Worm (Caenorhabditis elegans): ENCODE data around the gene K11E4.1.

The K11E4.1 gene

ce11 chrX:13702923-13703322 is 11.0 kb upstream of the K11E4.1 start:
- TF ChIP-seq hnd-1 (tag; optimal IDR thresholded peaks at IDR 0.05) = no peak
- no peak for TF ChIP-seq F13C5.2 (tag; optimal IDR thresholded peaks at IDR 0.05)
- TF ChIP-seq pes-1 (GFP tag; IDR thresholded peaks at IDR 0.05) = no peak
- TF ChIP-seq ceh-36 (tag; optimal IDR thresholded peaks at IDR 0.05) = no peak
- no peak for TF ChIP-seq hmg-4 (GFP tag; optimal IDR thresholded peaks at IDR 0.05)
- TF ChIP-seq ceh-13 (GFP tag; optimal IDR thresholded peaks at IDR 0.05) = no peak
- no peak for TF ChIP-seq sea-1 (GFP tag; conservative IDR thresholded peaks at IDR 0.05)
- TF ChIP-seq aly-1 (tag; optimal IDR thresholded peaks at IDR 0.05) = no peak
- no peak for TF ChIP-seq flt-1 (GFP tag; IDR thresholded peaks at IDR 0.05)
- no peak for TF ChIP-seq hmbx-1 (tag; optimal IDR thresholded peaks at IDR 0.05)
- TF ChIP-seq scrt-1 (GFP tag; IDR thresholded peaks at IDR 0.05) = no peak
- no peak for TF ChIP-seq ama-1 (optimal IDR thresholded peaks at IDR 0.05)
- no peak for TF ChIP-seq tra-4 (tag; optimal IDR thresholded peaks at IDR 0.05)
- no peak for TF ChIP-seq ets-7 (tag; optimal IDR thresholded peaks at IDR 0.05)

ce11 chrX:13706607-13707006 is 7.3 kb upstream of the K11E4.1 start, which contains the start of gene K02D3.1:
K02D3.1 (plus strand) TSS chrX:13706907.
- TF ChIP-seq tra-4 (tag; optimal IDR thresholded peaks at IDR 0.05) (no peak), ceh-36 (tag; optimal IDR thresholded peaks at IDR 0.05) (no peak), B0310.2 (tag; optimal IDR thresholded peaks at IDR 0.05) (no peak), pes-1 (GFP tag; IDR thresholded peaks at IDR 0.05) (no peak), aly-1 (tag; optimal IDR thresholded peaks at IDR 0.05) (no peak), hmbx-1 (tag; optimal IDR thresholded peaks at IDR 0.05) (no peak), flt-1 (GFP tag; IDR thresholded peaks at IDR 0.05) (no peak), F13C5.2 (tag; optimal IDR thresholded peaks at IDR 0.05) (no peak), ceh-13 (GFP tag; optimal IDR thresholded peaks at IDR 0.05) (no peak), tbx-11 (GFP tag; IDR thresholded peaks at IDR 0.05) (no peak), tbx-37 (GFP tag; conservative IDR thresholded peaks at IDR 0.05) (no peak), hnd-1 (tag; optimal IDR thresholded peaks at IDR 0.05) (no peak)

- TF ChIP-seq scrt-1 (GFP tag; IDR thresholded peaks at IDR 0.05) = no peak
- no peak for TF ChIP-seq B0310.2 (tag; optimal IDR thresholded peaks at IDR 0.05)
- TF ChIP-seq F13C5.2 (tag; optimal IDR thresholded peaks at IDR 0.05) = no peak
- TF ChIP-seq tbx-37 (GFP tag; conservative IDR thresholded peaks at IDR 0.05) = no peak
- no peak for TF ChIP-seq flt-1 (GFP tag; IDR thresholded peaks at IDR 0.05)
- TF ChIP-seq hmbx-1 (tag; optimal IDR thresholded peaks at IDR 0.05) = no peak
- no peak for TF ChIP-seq ceh-13 (GFP tag; optimal IDR thresholded peaks at IDR 0.05)
- TF ChIP-seq sea-1 (GFP tag; conservative IDR thresholded peaks at IDR 0.05) = no peak
- TF ChIP-seq pes-1 (GFP tag; IDR thresholded peaks at IDR 0.05) = no peak
- no peak for TF ChIP-seq ama-1 (optimal IDR thresholded peaks at IDR 0.05)
Measured at ce11 chrX:13709060-13709459, 4.9 kb upstream of the K11E4.1 start.

ce11 chrX:13711909-13712308 is 2.0 kb upstream of the K11E4.1 start, which contains the start of gene K02D3.2:
K02D3.2 (minus strand) TSS chrX:13712009.
- TF ChIP-seq pes-1 (GFP tag; IDR thresholded peaks at IDR 0.05) (no peak), hmg-4 (GFP tag; optimal IDR thresholded peaks at IDR 0.05) (no peak), scrt-1 (GFP tag; IDR thresholded peaks at IDR 0.05) (no peak), flt-1 (GFP tag; IDR thresholded peaks at IDR 0.05) (no peak), ets-7 (tag; optimal IDR thresholded peaks at IDR 0.05) (no peak), ceh-36 (tag; optimal IDR thresholded peaks at IDR 0.05) (no peak), hmbx-1 (tag; optimal IDR thresholded peaks at IDR 0.05) (no peak), B0310.2 (tag; optimal IDR thresholded peaks at IDR 0.05) (no peak)

ce11 chrX:13712992-13713391 is 965 bp upstream of the K11E4.1 start:
- TF ChIP-seq tbx-37 (GFP tag; conservative IDR thresholded peaks at IDR 0.05) (no peak), ceh-13 (GFP tag; optimal IDR thresholded peaks at IDR 0.05) (no peak), hmbx-1 (tag; optimal IDR thresholded peaks at IDR 0.05) (no peak), ama-1 (optimal IDR thresholded peaks at IDR 0.05) (no peak), tra-4 (tag; optimal IDR thresholded peaks at IDR 0.05) (no peak), ets-7 (tag; optimal IDR thresholded peaks at IDR 0.05) (no peak), B0310.2 (tag; optimal IDR thresholded peaks at IDR 0.05) (no peak), hmg-4 (GFP tag; optimal IDR thresholded peaks at IDR 0.05) (no peak), scrt-1 (GFP tag; IDR thresholded peaks at IDR 0.05) (no peak), flt-1 (GFP tag; IDR thresholded peaks at IDR 0.05) (no peak), hnd-1 (tag; optimal IDR thresholded peaks at IDR 0.05) (no peak), sea-1 (GFP tag; conservative IDR thresholded peaks at IDR 0.05) (no peak), pes-1 (GFP tag; IDR thresholded peaks at IDR 0.05) (no peak), ceh-36 (tag; optimal IDR thresholded peaks at IDR 0.05) (no peak), aly-1 (tag; optimal IDR thresholded peaks at IDR 0.05) (no peak), F13C5.2 (tag; optimal IDR thresholded peaks at IDR 0.05) (no peak), tbx-11 (GFP tag; IDR thresholded peaks at IDR 0.05) (no peak)

- no peak for TF ChIP-seq ceh-13 (GFP tag; optimal IDR thresholded peaks at IDR 0.05)
- no peak for TF ChIP-seq flt-1 (GFP tag; IDR thresholded peaks at IDR 0.05)
- peak; percentile 25 for TF ChIP-seq ceh-36 (tag; optimal IDR thresholded peaks at IDR 0.05)
- peak; percentile 70; the same call in 1 of the 2 replicates for TF ChIP-seq pes-1 (GFP tag; IDR thresholded peaks at IDR 0.05)
- no peak for TF ChIP-seq B0310.2 (tag; optimal IDR thresholded peaks at IDR 0.05)
Measured at ce11 chrX:13714710-13715109, 753 bp downstream of the K11E4.1 start.

- 0 out of 2 replicates have a peak, but pooled peaks have one; percentile 22 for TF ChIP-seq sea-1 (GFP tag; conservative IDR thresholded peaks at IDR 0.05)
- TF ChIP-seq ceh-13 (GFP tag; optimal IDR thresholded peaks at IDR 0.05) = no peak
- TF ChIP-seq scrt-1 (GFP tag; IDR thresholded peaks at IDR 0.05) = peak; percentile 61; the same call in 1 of the 2 replicates
Measured at ce11 chrX:13716313-13716712, 2.4 kb downstream of the K11E4.1 start.

ce11 chrX:13717053-13717671 is 3.2 kb downstream of the K11E4.1 start, which contains the start of gene shc-3:
shc-3 (plus strand) TSS chrX:13717536.
- TF ChIP-seq pes-1 (GFP tag; IDR thresholded peaks at IDR 0.05) (no peak), tra-4 (tag; optimal IDR thresholded peaks at IDR 0.05) (no peak), F13C5.2 (tag; optimal IDR thresholded peaks at IDR 0.05) (no peak), hnd-1 (tag; optimal IDR thresholded peaks at IDR 0.05) (no peak), sea-1 (GFP tag; conservative IDR thresholded peaks at IDR 0.05) (no peak), aly-1 (tag; optimal IDR thresholded peaks at IDR 0.05) (no peak), flt-1 (GFP tag; IDR thresholded peaks at IDR 0.05) (no peak), hmg-4 (GFP tag; optimal IDR thresholded peaks at IDR 0.05) (no peak), tbx-11 (GFP tag; IDR thresholded peaks at IDR 0.05) (no peak), ets-7 (tag; optimal IDR thresholded peaks at IDR 0.05) (no peak), ceh-13 (GFP tag; optimal IDR thresholded peaks at IDR 0.05) (no peak), ceh-36 (tag; optimal IDR thresholded peaks at IDR 0.05) (no peak), tbx-37 (GFP tag; conservative IDR thresholded peaks at IDR 0.05) (no peak), scrt-1 (GFP tag; IDR thresholded peaks at IDR 0.05) (no peak)

Measured in whole organism, early embryonic.